Worm (Caenorhabditis elegans) whole organism, L1 larva: ENCODE measurements around the gene R03E9.2.

Experiments used
- C04F5.9 ChIP-seq: sonication (generic microtip); optimal IDR thresholded peaks from 2 replicates; lab custom pipeline; 2016; ENCODE audit warnings: missing genetic modification characterization, missing compliant biosample characterization
- F16B12.6 ChIP-seq: fragments of 150-350 bp; optimal IDR thresholded peaks from 2 replicates; lab custom pipeline; 2014; ENCODE audit warnings: missing biosample characterization, missing genetic modification characterization
- Y116A8C.19 ChIP-seq: sonication (generic microtip); optimal IDR thresholded peaks from 2 replicates; lab custom pipeline; 2016; ENCODE audit warnings: missing compliant biosample characterization, missing genetic modification characterization, borderline replicate concordance
- aha-1 ChIP-seq: fragments of 150-350 bp; optimal IDR thresholded peaks from 2 replicates; lab custom pipeline; 2014; ENCODE audit warnings: missing biosample characterization, missing genetic modification characterization
- alr-1 ChIP-seq: fragments of 200-800 bp; sonication (Bioruptor generic); optimal IDR thresholded peaks from 2 replicates; lab custom pipeline; 2018; ENCODE audit warnings: borderline replicate concordance, mild to moderate bottlenecking, missing genetic modification characterization, missing compliant biosample characterization
- ama-1 ChIP-seq: fragments of 150-350 bp; optimal IDR thresholded peaks from 2 replicates; lab custom pipeline; 2014
- blmp-1 ChIP-seq: fragments of 150-350 bp; optimal IDR thresholded peaks from 2 replicates; lab custom pipeline; 2014; ENCODE audit warnings: missing biosample characterization, missing genetic modification characterization
- ceh-63 ChIP-seq: fragments of 200-800 bp; sonication (Bioruptor generic); optimal IDR thresholded peaks from 2 replicates; lab custom pipeline; 2018; ENCODE audit warnings: mild to moderate bottlenecking, missing genetic modification characterization, missing compliant biosample characterization
- ceh-82 ChIP-seq, 3 experiments: fragments of 150-350 bp in 1 of 3; sonication (generic microtip) in 2 of 3; optimal IDR thresholded peaks; 2 replicates each; lab custom pipeline; 2014 to 2017; ENCODE audit warnings: missing biosample characterization in 3 of 3, missing genetic modification characterization in 3 of 3
- ceh-88 ChIP-seq: fragments of 200-800 bp; sonication (Bioruptor generic); IDR thresholded peaks from 2 replicates; pipeline ENCODE4 v1.3.6; 2022; ENCODE audit warnings: missing genetic modification characterization, missing compliant biosample characterization
- ceh-90 ChIP-seq: sonication (generic microtip); optimal IDR thresholded peaks from 2 replicates; lab custom pipeline; 2016; ENCODE audit warnings: missing genetic modification characterization, missing compliant biosample characterization
- ces-1 ChIP-seq: fragments of 150-350 bp; optimal IDR thresholded peaks from 2 replicates; lab custom pipeline; 2014; ENCODE audit warnings: missing biosample characterization, missing genetic modification reagents, missing genetic modification characterization
- dpl-1 ChIP-seq, 3 experiments: fragments of 150-350 bp in 2 of 3; sonication (generic microtip) in 1 of 3; optimal IDR thresholded peaks; 2 replicates each; lab custom pipeline; 2014 to 2017; ENCODE audit warnings: missing biosample characterization in 3 of 3, missing genetic modification characterization in 3 of 3, missing genetic modification reagents in 3 of 3
- dsc-1 ChIP-seq: sonication (generic microtip); optimal IDR thresholded peaks from 2 replicates; lab custom pipeline; 2016; ENCODE audit warnings: mild to moderate bottlenecking, missing genetic modification characterization, missing compliant biosample characterization
- efl-3 ChIP-seq: fragments of 200-800 bp; sonication (Bioruptor generic); optimal IDR thresholded peaks from 2 replicates; lab custom pipeline; 2018; ENCODE audit warnings: mild to moderate bottlenecking, missing genetic modification characterization, missing compliant biosample characterization
- egl-13 ChIP-seq: sonication (generic microtip); optimal IDR thresholded peaks from 2 replicates; lab custom pipeline; 2016; ENCODE audit warnings: missing genotype, missing genetic modification reagents, missing genetic modification characterization, missing compliant biosample characterization
- elt-3 ChIP-seq, 6 experiments: fragments of 150-350 bp in 1 of 6; sonication (generic microtip); optimal IDR thresholded peaks; 2 replicates each; lab custom pipeline; 2017 to 2018; ENCODE audit warnings: missing biosample characterization in 6 of 6, missing genetic modification characterization in 6 of 6, inconsistent platforms in 1 of 6
- ets-5 ChIP-seq: fragments of 200-800 bp; sonication (Bioruptor generic); IDR thresholded peaks from 2 replicates; pipeline ENCODE4 v1.3.6; 2022; ENCODE audit warnings: missing genetic modification characterization, missing compliant biosample characterization
- fkh-4 ChIP-seq: sonication (generic microtip); optimal IDR thresholded peaks from 2 replicates; lab custom pipeline; 2016; ENCODE audit warnings: missing compliant biosample characterization, missing genetic modification characterization, borderline replicate concordance
- fkh-8 ChIP-seq: sonication (generic microtip); optimal IDR thresholded peaks from 2 replicates; lab custom pipeline; 2016; ENCODE audit warnings: mild to moderate bottlenecking, missing genetic modification characterization, missing compliant biosample characterization
- grh-1 ChIP-seq: fragments of 200-800 bp; sonication (Bioruptor generic); IDR thresholded peaks from 2 replicates; pipeline ENCODE4 v1.3.6; 2022; ENCODE audit warnings: missing genetic modification reagents, missing genetic modification characterization, missing compliant biosample characterization
- hlh-17 ChIP-seq: fragments of 200-800 bp; sonication (Bioruptor generic); optimal IDR thresholded peaks from 2 replicates; lab custom pipeline; 2018; ENCODE audit warnings: missing genetic modification characterization, mild to moderate bottlenecking, missing compliant biosample characterization, moderate library complexity, borderline replicate concordance
- irx-1 ChIP-seq: sonication (generic microtip); optimal IDR thresholded peaks from 2 replicates; lab custom pipeline; 2016; ENCODE audit warnings: missing genetic modification characterization, missing compliant biosample characterization
- isw-1 ChIP-seq: fragments of 200-800 bp; sonication (Bioruptor generic); IDR thresholded peaks from 2 replicates; pipeline ENCODE4 v1.3.6; 2022; ENCODE audit warnings: missing genetic modification characterization, missing compliant biosample characterization
- lin-13 ChIP-seq: fragments of 150-350 bp; optimal IDR thresholded peaks from 2 replicates; lab custom pipeline; 2014; ENCODE audit warnings: missing biosample characterization, missing genetic modification reagents, missing genetic modification characterization
- lin-14 ChIP-seq: fragments of 200-800 bp; sonication (Bioruptor generic); optimal IDR thresholded peaks from 2 replicates; lab custom pipeline; 2018; ENCODE audit warnings: mild to moderate bottlenecking, missing genetic modification characterization, moderate library complexity, missing compliant biosample characterization
- lin-39 ChIP-seq: fragments of 150-350 bp; optimal IDR thresholded peaks from 2 replicates; lab custom pipeline; 2014; ENCODE audit warnings: missing biosample characterization, missing genetic modification reagents, missing genetic modification characterization
- lir-3 ChIP-seq: sonication (generic microtip); optimal IDR thresholded peaks from 2 replicates; lab custom pipeline; 2016; ENCODE audit warnings: mild to moderate bottlenecking, missing genetic modification characterization, moderate library complexity, missing compliant biosample characterization; ENCODE audit not compliant: poor library complexity
- lsy-2 ChIP-seq, 2 experiments: fragments of 150-350 bp; optimal IDR thresholded peaks; 2 replicates each; lab custom pipeline; 2014; ENCODE audit warnings: missing biosample characterization in 2 of 2, missing genetic modification characterization in 2 of 2
- mdl-1 ChIP-seq, 2 experiments: fragments of 150-350 bp; optimal IDR thresholded peaks; 2 replicates each; lab custom pipeline; 2014 to 2017; ENCODE audit warnings: missing biosample characterization in 2 of 2, missing genetic modification characterization in 2 of 2, inconsistent platforms in 1 of 2
- nhr-84 ChIP-seq: sonication (generic microtip); optimal IDR thresholded peaks from 2 replicates; lab custom pipeline; 2017; ENCODE audit warnings: missing biosample characterization, missing genetic modification characterization
- nhr-85 ChIP-seq: sonication (generic microtip); peaks from one replicate; lab custom pipeline; 2016; ENCODE audit warnings: missing genetic modification characterization, inconsistent platforms, missing compliant biosample characterization
- pag-3 ChIP-seq: sonication (generic microtip); optimal IDR thresholded peaks from 2 replicates; lab custom pipeline; 2017; ENCODE audit warnings: missing genetic modification characterization, mild to moderate bottlenecking, missing compliant biosample characterization, antibody characterized with exemption, borderline replicate concordance; ENCODE audit not compliant: insufficient read depth
- snpc-4 ChIP-seq: fragments of 150-350 bp; optimal IDR thresholded peaks from 2 replicates; lab custom pipeline; 2014; ENCODE audit warnings: missing biosample characterization, missing genetic modification characterization
- sox-4 ChIP-seq: sonication (generic microtip); optimal IDR thresholded peaks from 2 replicates; lab custom pipeline; 2016; ENCODE audit warnings: missing genetic modification characterization, missing compliant biosample characterization
- sptf-1 ChIP-seq: fragments of 150-350 bp; optimal IDR thresholded peaks from 2 replicates; lab custom pipeline; 2014; ENCODE audit warnings: missing biosample characterization, missing genetic modification characterization
- sup-37 ChIP-seq: fragments of 200-800 bp; sonication (Bioruptor generic); optimal IDR thresholded peaks from 2 replicates; lab custom pipeline; 2018; ENCODE audit warnings: mild to moderate bottlenecking, missing genetic modification characterization, missing compliant biosample characterization
- unc-30 ChIP-seq: sonication (generic microtip); optimal IDR thresholded peaks from 2 replicates; lab custom pipeline; 2017; ENCODE audit warnings: missing biosample characterization, missing genetic modification characterization
- unc-62 ChIP-seq: fragments of 150-350 bp; optimal IDR thresholded peaks from 2 replicates; lab custom pipeline; 2014; ENCODE audit warnings: missing biosample characterization, missing genetic modification reagents, missing genetic modification characterization
- unc-86 ChIP-seq: sonication (generic microtip); optimal IDR thresholded peaks from 2 replicates; lab custom pipeline; 2016; ENCODE audit warnings: missing genetic modification characterization, missing compliant biosample characterization
- vab-15 ChIP-seq: sonication (generic microtip); optimal IDR thresholded peaks from 2 replicates; lab custom pipeline; 2017; ENCODE audit warnings: missing genotype, mild to moderate bottlenecking, missing genetic modification characterization, missing compliant biosample characterization
- zag-1 ChIP-seq: fragments of 150-350 bp; optimal IDR thresholded peaks from 2 replicates; lab custom pipeline; 2014; ENCODE audit warnings: missing biosample characterization, missing genetic modification characterization
- zip-4 ChIP-seq: fragments of 200-800 bp; sonication (Bioruptor generic); optimal IDR thresholded peaks from 2 replicates; lab custom pipeline; 2018; ENCODE audit warnings: mild to moderate bottlenecking, missing genetic modification characterization, moderate library complexity, missing compliant biosample characterization

The R03E9.2 gene

DNA sequence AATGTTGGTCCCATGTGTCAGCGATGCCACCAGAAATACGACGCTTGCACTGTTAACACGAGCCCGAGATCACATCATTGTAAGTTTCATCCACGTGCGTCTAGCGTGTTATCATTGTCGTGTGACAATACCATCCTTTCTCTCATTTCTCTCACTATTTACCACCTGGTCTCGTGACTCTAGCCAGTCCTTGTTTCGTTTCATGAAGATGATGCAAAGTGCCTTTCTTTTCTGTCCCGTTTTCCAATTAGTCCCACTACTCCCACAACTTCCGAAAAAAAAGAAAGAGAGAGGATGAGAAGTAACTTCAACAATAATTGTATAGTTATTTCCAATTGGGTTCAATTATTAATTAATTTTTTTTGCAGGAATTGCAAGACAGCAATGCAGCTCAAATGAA, 9.8 kb upstream of the R03E9.2 start (continued):
- TF ChIP-seq vab-15 (peak; percentile 51), egl-13 (tag; lab: Kevin White, UChicago) (no peak), ets-5 (GFP tag; lab: Robert Waterston, UW) (no peak), hlh-17 (GFP tag; lab: Kevin White, UChicago) (no peak), isw-1 (GFP tag; lab: Robert Waterston, UW) (no peak), unc-62 (GFP tag; lab: Kevin White, UChicago) (no peak), efl-3 (no peak), fkh-4 (tag; lab: Kevin White, UChicago) (no peak), blmp-1 (tag; lab: Kevin White, UChicago) (peak; percentile 85), ceh-63 (no peak), grh-1 (GFP tag; lab: Robert Waterston, UW) (peak; percentile 64), Y116A8C.19 (tag; lab: Kevin White, UChicago) (no peak), ama-1 (lab: Kevin White, UChicago) (peak; percentile 97), lsy-2 (tag; optimal IDR thresholded peaks at IDR 0.05; lab: Kevin White, UChicago) (peak; percentile 71 to 75), aha-1 (tag; lab: Kevin White, UChicago) (peak; percentile 23), snpc-4 (tag; lab: Kevin White, UChicago) (no peak), nhr-85 (tag; lab: Kevin White, UChicago) (peak; percentile 94), lin-39 (tag; lab: Kevin White, UChicago) (peak; percentile 88), irx-1 (tag; lab: Kevin White, UChicago) (peak; percentile 76), lin-14 (GFP tag; lab: Kevin White, UChicago) (peak; percentile 91), lir-3 (tag; lab: Kevin White, UChicago) (peak; percentile 73), F16B12.6 (tag; lab: Kevin White, UChicago) (no peak), ceh-88 (GFP tag; lab: Robert Waterston, UW) (peak; percentile 66; the same call in 1 of the 2 replicates), pag-3 (tag; lab: Kevin White, UChicago) (no peak), ceh-90 (tag; lab: Kevin White, UChicago) (no peak), dpl-1 (GFP tag; optimal IDR thresholded peaks at IDR 0.05; lab: Kevin White, UChicago) (peak; percentile 33 to 48 (median 35)), nhr-84 (no peak), sptf-1 (tag; lab: Kevin White, UChicago) (no peak), elt-3 (tag; optimal IDR thresholded peaks at IDR 0.05; lab: Kevin White, UChicago) (peak in 5 of 6 experiments; percentile 37 to 91 (median 68)), ces-1 (GFP tag; lab: Kevin White, UChicago) (no peak), alr-1 (tag; lab: Kevin White, UChicago) (no peak), lin-13 (GFP tag; lab: Kevin White, UChicago) (peak; percentile 46), ceh-82 (tag; optimal IDR thresholded peaks at IDR 0.05; lab: Kevin White, UChicago) (peak in 2 of 3 experiments; percentile 18 to 44), fkh-8 (no peak), sox-4 (tag; lab: Kevin White, UChicago) (peak; percentile 48), zip-4 (GFP tag; lab: Kevin White, UChicago) (no peak), C04F5.9 (tag; lab: Kevin White, UChicago) (peak; percentile 48), dsc-1 (tag; lab: Kevin White, UChicago) (peak; percentile 13), zag-1 (no peak), mdl-1 (tag; optimal IDR thresholded peaks at IDR 0.05; lab: Kevin White, UChicago) (peak in 1 of 2 experiments; percentile 97), unc-86 (tag; lab: Kevin White, UChicago) (no peak), sup-37 (GFP tag; lab: Kevin White, UChicago) (peak; percentile 31), unc-30 (tag; lab: Kevin White, UChicago) (no peak)
